Worm (Caenorhabditis elegans): ENCODE measurements around the gene mdt-9.

The mdt-9 gene

ce11 chrIV:13364869-13365268, 21.3 kb upstream of the mdt-9 start, which contains the start of gene srsx-25:
TSS of gene srsx-25 (plus strand) at chrIV:13365169.
- no peak for TF ChIP-seq ham-2 (GFP tag; optimal IDR thresholded peaks at IDR 0.05)

DNA sequence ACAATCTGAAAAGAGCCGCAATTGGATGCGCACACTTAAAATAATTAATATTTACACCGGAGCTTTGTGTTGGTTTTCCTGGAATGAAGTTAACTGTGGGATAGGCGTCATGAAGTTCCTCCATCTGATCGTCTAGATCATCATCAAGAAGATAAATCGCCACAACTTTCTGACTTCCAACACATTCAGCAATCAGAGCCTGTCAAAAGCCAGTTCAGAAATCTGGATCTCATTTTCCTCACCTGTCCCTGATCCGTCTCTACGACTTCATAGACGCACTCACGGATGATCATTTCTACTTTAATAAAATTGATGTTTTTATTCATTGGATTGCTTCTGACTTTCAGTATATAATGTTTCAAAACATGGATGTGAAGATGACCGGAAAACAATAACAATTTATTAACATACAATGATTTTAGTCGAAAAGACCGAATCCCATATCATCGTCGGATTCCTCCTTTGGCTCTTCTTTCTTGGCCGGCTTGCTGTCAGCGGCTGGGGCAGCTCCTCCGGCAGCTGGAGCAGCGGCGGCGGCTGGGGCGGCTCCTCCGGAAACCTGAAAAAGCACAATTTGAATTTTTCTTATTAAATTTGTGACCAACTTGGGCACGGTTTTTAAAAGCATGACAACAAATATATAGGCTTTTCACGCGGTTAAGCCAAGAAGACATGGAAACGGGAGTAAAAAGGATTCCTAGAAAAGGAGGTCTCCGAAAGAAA, 16.9 kb upstream of the mdt-9 start, which contains the start of gene agt-1:
Gene agt-1, minus strand, starts transcription at position 293 of the 723 bp plus-strand sequence.
- TF ChIP-seq tbx-8 (GFP tag; optimal IDR thresholded peaks at IDR 0.05) (no peak), ceh-43 (GFP tag; optimal IDR thresholded peaks at IDR 0.05) (no peak), snpc-4 (tag; optimal IDR thresholded peaks at IDR 0.05) (no peak), mls-2 (tag; optimal IDR thresholded peaks at IDR 0.05) (no peak), nhr-76 (tag; optimal IDR thresholded peaks at IDR 0.05) (no peak), nhr-237 (tag; optimal IDR thresholded peaks at IDR 0.05) (no peak), lsy-2 (tag; optimal IDR thresholded peaks at IDR 0.05) (no peak)

DNA sequence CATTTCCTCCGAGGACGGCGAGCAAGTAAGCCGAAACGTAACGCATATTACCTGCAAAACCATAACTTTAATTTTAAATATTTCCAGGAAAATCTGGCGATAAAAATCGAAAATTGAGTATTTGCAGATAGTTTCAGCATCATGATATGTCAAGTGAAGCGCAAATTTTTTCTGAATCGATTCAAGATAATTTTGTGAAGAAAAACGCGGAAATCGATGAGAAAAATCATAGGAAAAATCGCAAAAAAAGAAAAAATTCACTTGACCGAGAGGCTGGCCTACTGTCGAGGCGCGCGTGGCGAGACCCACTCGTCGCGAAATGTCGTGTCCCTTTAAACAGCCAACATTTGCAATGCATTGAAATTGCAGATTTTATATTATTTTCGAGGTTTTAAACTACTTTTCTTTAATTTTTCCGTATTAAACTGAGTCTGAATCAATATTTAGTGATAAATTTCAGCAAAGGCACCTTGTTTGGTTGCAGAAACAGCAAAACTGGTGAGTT, 15.9 kb upstream of the mdt-9 start, which contains the start of the genes rla-2, popl-7 and Y62E10A.24:
Gene rla-2, minus strand, starts transcription at position 51 of the 505 bp plus-strand sequence.
Gene popl-7, plus strand, starts transcription at position 455 of the 505 bp plus-strand sequence.
Gene Y62E10A.24, plus strand, starts transcription at position 476 of the 505 bp plus-strand sequence.
- TF ChIP-seq nhr-76 (tag; optimal IDR thresholded peaks at IDR 0.05) (no peak), lsy-2 (tag; optimal IDR thresholded peaks at IDR 0.05) (peak; percentile 87)

DNA sequence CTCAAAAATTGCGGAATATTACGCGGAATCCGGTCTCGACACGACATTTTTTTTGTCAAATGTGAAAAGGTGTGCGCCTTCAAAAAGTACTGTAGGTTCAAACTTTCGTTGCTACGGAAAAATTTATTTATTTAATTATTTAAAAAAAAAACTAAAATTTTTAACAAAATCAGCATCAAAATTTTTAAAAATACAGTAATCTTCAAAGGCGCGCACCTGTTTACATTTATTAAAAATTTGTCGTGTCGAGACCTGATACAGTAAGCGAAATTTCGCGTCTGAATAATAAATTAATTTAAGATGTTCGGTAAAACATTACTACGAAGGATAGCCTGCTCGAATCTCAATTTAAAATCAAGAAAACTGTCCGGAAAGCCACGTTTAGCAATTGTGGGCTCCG, 14.5 kb upstream of the mdt-9 start, which contains the start of gene Y62E10A.6:
Gene Y62E10A.6, plus strand, starts transcription at position 301 of the 400 bp plus-strand sequence.
- TF ChIP-seq unc-39 (tag; optimal IDR thresholded peaks at IDR 0.05) (no peak), elt-3 (tag; optimal IDR thresholded peaks at IDR 0.05) (no peak), nhr-76 (tag; optimal IDR thresholded peaks at IDR 0.05) (no peak), nhr-2 (tag; optimal IDR thresholded peaks at IDR 0.05) (no peak), sptf-1 (tag; optimal IDR thresholded peaks at IDR 0.05) (no peak), ceh-43 (GFP tag; optimal IDR thresholded peaks at IDR 0.05) (no peak), unc-62 (GFP tag; optimal IDR thresholded peaks at IDR 0.05) (no peak), hlh-1 (tag; optimal IDR thresholded peaks at IDR 0.05) (no peak), pha-4 (tag; optimal IDR thresholded peaks at IDR 0.05) (no peak), blmp-1 (tag; optimal IDR thresholded peaks at IDR 0.05) (no peak), cnd-1 (tag; optimal IDR thresholded peaks at IDR 0.05) (no peak), nhr-237 (tag; optimal IDR thresholded peaks at IDR 0.05) (no peak), mab-5 (tag; optimal IDR thresholded peaks at IDR 0.05) (no peak), ceh-83 (GFP tag; optimal IDR thresholded peaks at IDR 0.05) (no peak), nhr-12 (tag; optimal IDR thresholded peaks at IDR 0.05) (no peak), mls-2 (tag; optimal IDR thresholded peaks at IDR 0.05) (no peak)

- no peak for TF ChIP-seq bed-3 (GFP tag; optimal IDR thresholded peaks at IDR 0.05)
- no peak for TF ChIP-seq lin-32 (GFP tag; optimal IDR thresholded peaks at IDR 0.05)
- TF ChIP-seq drap-1 (GFP tag; optimal IDR thresholded peaks at IDR 0.05) = no peak
- TF ChIP-seq nhr-237 (tag; optimal IDR thresholded peaks at IDR 0.05) = no peak
- TF ChIP-seq elt-1 (tag; optimal IDR thresholded peaks at IDR 0.05; ENCODE audit: borderline replicate concordance, insufficient read depth) = no peak
- TF ChIP-seq ces-1 (GFP tag; optimal IDR thresholded peaks at IDR 0.05) = no peak
- no peak for TF ChIP-seq mab-5 (tag; optimal IDR thresholded peaks at IDR 0.05)
- TF ChIP-seq unc-39 (tag; optimal IDR thresholded peaks at IDR 0.05) = no peak
- no peak for TF ChIP-seq ceh-43 (GFP tag; optimal IDR thresholded peaks at IDR 0.05)
- TF ChIP-seq snpc-4 (tag; optimal IDR thresholded peaks at IDR 0.05) = no peak
- no peak for TF ChIP-seq nhr-12 (tag; optimal IDR thresholded peaks at IDR 0.05)
- no peak for TF ChIP-seq pha-4 (tag; optimal IDR thresholded peaks at IDR 0.05)
- no peak for TF ChIP-seq lsy-2 (tag; optimal IDR thresholded peaks at IDR 0.05)
- no peak for TF ChIP-seq tbx-8 (GFP tag; optimal IDR thresholded peaks at IDR 0.05)
- no peak for TF ChIP-seq ceh-83 (GFP tag; optimal IDR thresholded peaks at IDR 0.05)
- no peak for TF ChIP-seq nhr-2 (tag; optimal IDR thresholded peaks at IDR 0.05)
Observed at ce11 chrIV:13374918-13375317, 11.3 kb upstream of the mdt-9 start.

DNA sequence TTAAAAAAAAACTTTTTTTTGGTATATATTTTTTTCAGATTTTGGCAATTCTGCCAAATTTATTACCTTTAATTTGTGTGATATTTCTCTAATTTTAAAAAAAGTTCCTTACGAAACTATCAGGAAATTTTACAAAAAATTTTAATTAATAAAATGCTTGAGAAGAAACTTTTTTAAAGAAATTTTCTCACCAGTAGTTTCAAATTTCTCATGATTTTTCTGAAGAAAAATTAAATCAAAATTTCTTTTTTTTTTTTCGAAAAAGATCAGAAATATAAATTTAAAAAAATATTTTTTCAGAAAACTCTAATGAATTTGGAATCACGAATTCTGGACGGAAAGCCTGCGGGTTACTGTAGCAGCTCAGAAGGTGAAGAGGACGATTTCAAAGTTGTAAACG, 8.5 kb upstream of the mdt-9 start, which contains the start of gene mau-8:
Gene mau-8, plus strand, starts transcription at position 301 of the 400 bp plus-strand sequence.
- no peak for TF ChIP-seq flh-1 (GFP tag; optimal IDR thresholded peaks at IDR 0.05)
- no peak for TF ChIP-seq ham-2 (GFP tag; optimal IDR thresholded peaks at IDR 0.05)
- TF ChIP-seq hlh-1 (tag; optimal IDR thresholded peaks at IDR 0.05) = no peak
- TF ChIP-seq bed-3 (GFP tag; optimal IDR thresholded peaks at IDR 0.05) = no peak
- TF ChIP-seq mls-2 (tag; optimal IDR thresholded peaks at IDR 0.05) = no peak
- no peak for TF ChIP-seq sem-2 (GFP tag; optimal IDR thresholded peaks at IDR 0.05)
- no peak for TF ChIP-seq nhr-2 (tag; optimal IDR thresholded peaks at IDR 0.05)
- no peak for TF ChIP-seq drap-1 (GFP tag; optimal IDR thresholded peaks at IDR 0.05)
- no peak for TF ChIP-seq nhr-237 (tag; optimal IDR thresholded peaks at IDR 0.05)
- TF ChIP-seq M03D4.4 (tag; optimal IDR thresholded peaks at IDR 0.05) = no peak
- no peak for TF ChIP-seq nhr-28 (tag; optimal IDR thresholded peaks at IDR 0.05)
- TF ChIP-seq elt-3 (tag; optimal IDR thresholded peaks at IDR 0.05) = no peak
- no peak for TF ChIP-seq ces-1 (GFP tag; optimal IDR thresholded peaks at IDR 0.05)
- TF ChIP-seq blmp-1 (tag; optimal IDR thresholded peaks at IDR 0.05) = no peak
- TF ChIP-seq mab-5 (tag; optimal IDR thresholded peaks at IDR 0.05) = no peak
- TF ChIP-seq ceh-43 (GFP tag; optimal IDR thresholded peaks at IDR 0.05) = no peak
- TF ChIP-seq lsy-2 (tag; optimal IDR thresholded peaks at IDR 0.05) = no peak
- TF ChIP-seq tbx-8 (GFP tag; optimal IDR thresholded peaks at IDR 0.05) = no peak

Measured in whole organism, mixed stage, embryonic.